Fruit fly (Drosophila melanogaster): ENCODE measurements around the gene Root.

DNA sequence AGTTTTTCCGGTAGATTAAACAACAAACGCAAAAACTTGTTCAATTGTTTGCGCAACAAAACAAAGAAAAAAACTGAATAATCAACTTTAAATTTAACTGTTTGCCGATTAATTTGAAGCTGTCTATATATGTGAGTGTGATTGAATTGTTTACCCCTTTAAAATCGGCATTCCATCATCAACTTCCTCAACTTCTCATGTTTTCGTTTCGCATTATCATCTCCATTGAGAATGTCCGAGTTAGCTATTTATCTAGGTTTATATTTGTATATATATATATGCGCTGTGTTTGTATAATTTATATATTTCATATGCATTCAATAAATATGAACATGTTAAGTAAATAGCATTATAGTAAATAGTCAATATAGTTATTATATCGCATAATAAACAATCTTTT lies 10.7 kb upstream of the Root start:
- no peak for TF ChIP-seq Sin3A (optimal IDR thresholded peaks at IDR 0.05)
- TF ChIP-seq psq (optimal IDR thresholded peaks at IDR 0.05), result no peak
- TF ChIP-seq Myc (optimal IDR thresholded peaks at IDR 0.05), result no peak
- TF ChIP-seq insv (optimal IDR thresholded peaks at IDR 0.05), result no peak

Measured in Kc167 (cell line).